Worm (Caenorhabditis elegans): ENCODE measurements around the gene rmd-6.
"Not testable (repeated sequence)": the region's sequence is repeated elsewhere in the genome, so short reads cannot be mapped to it uniquely, and the experiment has no call there.

Gene rmd-6

ce11 chrIV:5060984-5061383 is 7.7 kb upstream of the rmd-6 start, which contains the start of gene C09B9.7:
C09B9.7 (minus strand) TSS chrIV:5061084.
- TF ChIP-seq madf-9 (GFP tag; conservative IDR thresholded peaks at IDR 0.05) = no peak
- no peak for TF ChIP-seq ceh-62 (tag; optimal IDR thresholded peaks at IDR 0.05)
- no peak for TF ChIP-seq zip-2 (tag; optimal IDR thresholded peaks at IDR 0.05)
- no peak for TF ChIP-seq aly-2 (tag; optimal IDR thresholded peaks at IDR 0.05)
- TF ChIP-seq T20F7.1 (GFP tag; optimal IDR thresholded peaks at IDR 0.05) = no peak
- TF ChIP-seq egl-43 (GFP tag; IDR thresholded peaks at IDR 0.05) = no peak
- TF ChIP-seq ces-1 (GFP tag; optimal IDR thresholded peaks at IDR 0.05) = no peak
- no peak for TF ChIP-seq cey-2 (tag; optimal IDR thresholded peaks at IDR 0.05; ENCODE audit: borderline replicate concordance, insufficient read depth)
- TF ChIP-seq nhr-41 (GFP tag; IDR thresholded peaks at IDR 0.05) = no peak
- TF ChIP-seq fos-1 (tag; optimal IDR thresholded peaks at IDR 0.05) = no peak
- TF ChIP-seq nhr-25 (tag; optimal IDR thresholded peaks at IDR 0.05; ENCODE audit: borderline replicate concordance, insufficient read depth) = no peak
- no peak for TF ChIP-seq Y75B8A.6 (GFP tag; IDR thresholded peaks at IDR 0.05)

ce11 chrIV:5062278-5062677 is 6.4 kb upstream of the rmd-6 start, which contains the start of gene msp-57:
msp-57 (plus strand) TSS chrIV:5062578.
- TF ChIP-seq madf-9 (GFP tag; conservative IDR thresholded peaks at IDR 0.05); F44E2.7 (GFP tag; IDR thresholded peaks at IDR 0.05); nhr-25 (tag; optimal IDR thresholded peaks at IDR 0.05; ENCODE audit: borderline replicate concordance, insufficient read depth): not testable (repeated sequence)

- TF ChIP-seq mdt-29 (GFP tag; IDR thresholded peaks at IDR 0.05) = peak; percentile 63; the same call in 1 of the 2 replicates
- TF ChIP-seq Y5F2A.4 (GFP tag; optimal IDR thresholded peaks at IDR 0.05) = no peak
- peak; percentile 1 for TF ChIP-seq F49E8.2 (tag; optimal IDR thresholded peaks at IDR 0.05; ENCODE audit: borderline replicate concordance)
- no peak for TF ChIP-seq ceh-20 (GFP tag; IDR thresholded peaks at IDR 0.05)
- no peak for TF ChIP-seq dmd-6 (GFP tag; IDR thresholded peaks at IDR 0.05)
- peak; percentile 36; the same call in 1 of the 2 replicates for TF ChIP-seq lin-38 (GFP tag; IDR thresholded peaks at IDR 0.05)
- no peak for TF ChIP-seq ceh-82 (tag; optimal IDR thresholded peaks at IDR 0.05)
- TF ChIP-seq unc-130 (GFP tag; optimal IDR thresholded peaks at IDR 0.05) = peak; percentile 29
- peak; percentile 43 for TF ChIP-seq mes-2 (tag; optimal IDR thresholded peaks at IDR 0.05; ENCODE audit: poor library complexity, severe bottlenecking)
- TF ChIP-seq lim-7 (GFP tag; IDR thresholded peaks at IDR 0.05) = no peak
- TF ChIP-seq T26A8.4 (GFP tag; IDR thresholded peaks at IDR 0.05) = peak; percentile 47
- peak; percentile 50 for TF ChIP-seq nhr-102 (tag; optimal IDR thresholded peaks at IDR 0.05)
- 0 out of 2 replicates have a peak, but pooled peaks have one; percentile 16 for TF ChIP-seq Y48G9A.11 (GFP tag; IDR thresholded peaks at IDR 0.05)
- TF ChIP-seq egl-27 (tag; optimal IDR thresholded peaks at IDR 0.05) = no peak
- TF ChIP-seq T20F7.1 (GFP tag; optimal IDR thresholded peaks at IDR 0.05) = no peak
- no peak for TF ChIP-seq nhr-10 (tag; optimal IDR thresholded peaks at IDR 0.05)
- TF ChIP-seq hmg-1.1 (GFP tag; IDR thresholded peaks at IDR 0.05) = no peak
- TF ChIP-seq nhr-25 (tag; optimal IDR thresholded peaks at IDR 0.05; ENCODE audit: borderline replicate concordance, insufficient read depth) = no peak
- no peak for TF ChIP-seq lin-39 (tag; optimal IDR thresholded peaks at IDR 0.05)
- no peak for TF ChIP-seq pha-4 (GFP tag; IDR thresholded peaks at IDR 0.05)
- no peak for TF ChIP-seq pha-4 (tag; optimal IDR thresholded peaks at IDR 0.05)
- TF ChIP-seq F44E2.7 (GFP tag; IDR thresholded peaks at IDR 0.05) = no peak
- no peak for TF ChIP-seq tag-97 (GFP tag; IDR thresholded peaks at IDR 0.05)
- TF ChIP-seq rbr-2 (tag; optimal IDR thresholded peaks at IDR 0.05) = no peak
- no peak for TF ChIP-seq vab-7 (GFP tag; IDR thresholded peaks at IDR 0.05)
- TF ChIP-seq hlh-11 (tag; optimal IDR thresholded peaks at IDR 0.05) = peak; percentile 5
- no peak for TF ChIP-seq fkh-10 (GFP tag; optimal IDR thresholded peaks at IDR 0.05)
- no peak for TF ChIP-seq ceh-28 (tag; optimal IDR thresholded peaks at IDR 0.05)
- peak; percentile 97 for TF ChIP-seq snpc-1.2 (GFP tag; IDR thresholded peaks at IDR 0.05)
- peak; percentile 25 for TF ChIP-seq dve-1 (tag; optimal IDR thresholded peaks at IDR 0.05; ENCODE audit: insufficient read depth)
- TF ChIP-seq Y105C5A.15 (GFP tag; IDR thresholded peaks at IDR 0.05) = 0 out of 2 replicates have a peak, but pooled peaks have one; percentile 35
- no peak for TF ChIP-seq fos-1 (tag; optimal IDR thresholded peaks at IDR 0.05)
- TF ChIP-seq snpc-4 (tag; optimal IDR thresholded peaks at IDR 0.05) = peak; percentile 80
- no peak for TF ChIP-seq sdz-12 (GFP tag; optimal IDR thresholded peaks at IDR 0.05)
Observed at ce11 chrIV:5063297-5063696, 5.3 kb upstream of the rmd-6 start.
